Fruit fly (Drosophila melanogaster) whole organism, adult: ENCODE measurements around the gene MKP-4.

ENCODE experiments used
- Hr96 ChIP-seq: fragments of 200-800 bp; sonication (Bioruptor generic); optimal IDR thresholded peaks from 2 replicates; lab custom pipeline; 2016; ENCODE audit warnings: missing biosample characterization, missing genetic modification characterization
- bab1 ChIP-seq: fragments of 200-800 bp; sonication (Bioruptor generic); optimal IDR thresholded peaks from 3 replicates; lab custom pipeline; 2019; ENCODE audit warnings: missing biosample characterization, mild to moderate bottlenecking, missing genetic modification characterization, moderate library complexity
- kay ChIP-seq: fragments of 200-800 bp; sonication (Bioruptor generic); peaks from one replicate; lab custom pipeline; 2016; ENCODE audit warnings: missing biosample characterization, missing genetic modification characterization, borderline replicate concordance
- ovo ChIP-seq: fragments of 200-800 bp; sonication (Bioruptor generic); optimal IDR thresholded peaks from 2 replicates; lab custom pipeline; 2016; ENCODE audit warnings: missing biosample characterization, missing genetic modification characterization

DNA sequence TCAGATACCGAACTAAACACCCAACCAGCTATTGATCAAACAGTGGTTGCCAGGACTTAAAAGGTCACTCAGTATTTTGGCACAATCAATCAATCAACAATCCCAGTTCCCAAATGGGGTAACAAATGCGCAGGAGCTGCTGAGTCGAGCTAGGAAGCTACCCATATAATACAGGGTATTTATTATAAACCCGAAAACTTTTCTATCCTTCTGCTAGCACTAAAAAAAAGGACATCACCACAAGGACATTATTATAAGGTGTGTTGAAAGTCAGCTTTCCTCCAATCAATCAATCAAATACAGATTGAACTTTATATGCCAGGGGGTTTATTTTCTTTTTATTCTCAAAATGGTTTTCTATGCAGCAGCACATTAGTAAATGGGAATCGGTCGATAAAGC lies 1.8 kb upstream of the MKP-4 start, which contains the start of gene CG14221:
- TF ChIP-seq kay (no peak), Hr96 (GFP tag; lab: Kevin White, UChicago) (no peak), ovo (GFP tag; lab: Kevin White, UChicago) (no peak), bab1 (GFP tag; lab: Kevin White, UChicago) (no peak)
